Fruit fly (Drosophila melanogaster) whole organism, prepupa: ENCODE results near the gene Blos2.

Experiments used
- Blimp-1 ChIP-seq: fragments of 200-800 bp; sonication (Bioruptor generic); optimal IDR thresholded peaks from 3 replicates; lab custom pipeline; 2017; ENCODE audit warnings: missing biosample characterization, missing genetic modification characterization, mild to moderate bottlenecking, moderate library complexity, missing genetic modification reagents
- CG10631 ChIP-seq: fragments of 200-800 bp; sonication (Bioruptor generic); optimal IDR thresholded peaks from 2 replicates; lab custom pipeline; 2016; ENCODE audit warnings: missing biosample characterization, missing genetic modification characterization
- CG11294 ChIP-seq: fragments of 200-800 bp; sonication (Bioruptor generic); IDR thresholded peaks from 2 replicates; pipeline ENCODE4 v1.3.6; 2022; ENCODE audit warnings: missing biosample characterization, missing genetic modification characterization
- CG11902 ChIP-seq: fragments of 200-800 bp; sonication (Bioruptor generic); optimal IDR thresholded peaks from 3 replicates; lab custom pipeline; 2016; ENCODE audit warnings: missing biosample characterization, missing genetic modification characterization
- CG15336 ChIP-seq: fragments of 200-800 bp; sonication (Bioruptor generic); IDR thresholded peaks from 2 replicates; pipeline ENCODE4 v1.3.6; 2022; ENCODE audit warnings: missing biosample characterization, missing genetic modification characterization
- CG1621 ChIP-seq: fragments of 200-800 bp; sonication (Bioruptor generic); optimal IDR thresholded peaks from 3 replicates; lab custom pipeline; 2018; ENCODE audit warnings: missing biosample characterization, mild to moderate bottlenecking, missing genetic modification characterization
- CG3032 ChIP-seq: fragments of 200-800 bp; optimal IDR thresholded peaks from 2 replicates; lab custom pipeline; 2019; ENCODE audit warnings: missing biosample characterization, mild to moderate bottlenecking, missing genetic modification characterization, moderate library complexity
- CG32006 ChIP-seq: fragments of 200-800 bp; sonication (Bioruptor generic); optimal IDR thresholded peaks from 3 replicates; lab custom pipeline; 2017; ENCODE audit warnings: missing biosample characterization, mild to moderate bottlenecking, missing genetic modification characterization
- CG34406 ChIP-seq: fragments of 200-800 bp; sonication (Bioruptor generic); optimal IDR thresholded peaks from 3 replicates; lab custom pipeline; 2016; ENCODE audit warnings: missing biosample characterization, missing genetic modification characterization
- CG3919 ChIP-seq: fragments of 200-800 bp; sonication (Bioruptor generic); optimal IDR thresholded peaks from 3 replicates; lab custom pipeline; 2016; ENCODE audit warnings: missing biosample characterization, missing genetic modification characterization
- CG4318 ChIP-seq: fragments of 200-800 bp; sonication (Bioruptor generic); optimal IDR thresholded peaks from 3 replicates; lab custom pipeline; 2017; ENCODE audit warnings: missing biosample characterization, mild to moderate bottlenecking, missing genetic modification characterization
- CG6163 ChIP-seq: fragments of 200-800 bp; sonication (Bioruptor generic); IDR thresholded peaks from 3 replicates; pipeline ENCODE4 v1.3.6; 2022; ENCODE audit warnings: missing biosample characterization, missing genetic modification characterization
- CG6276 ChIP-seq: fragments of 200-800 bp; sonication (Bioruptor generic); optimal IDR thresholded peaks from 2 replicates; lab custom pipeline; 2017; ENCODE audit warnings: missing biosample characterization, mild to moderate bottlenecking, missing genetic modification characterization
- CG6792 ChIP-seq: fragments of 200-800 bp; sonication (Bioruptor generic); optimal IDR thresholded peaks from 3 replicates; lab custom pipeline; 2016; ENCODE audit warnings: missing biosample characterization, missing genetic modification characterization
- CG6808 ChIP-seq: fragments of 200-800 bp; sonication (Bioruptor generic); optimal IDR thresholded peaks from 3 replicates; lab custom pipeline; 2017; ENCODE audit warnings: missing biosample characterization, missing genetic modification characterization, mild to moderate bottlenecking, moderate library complexity, missing genetic modification reagents
- CG6854 ChIP-seq: fragments of 200-800 bp; sonication (Bioruptor generic); optimal IDR thresholded peaks from 2 replicates; lab custom pipeline; 2017; ENCODE audit warnings: missing biosample characterization, mild to moderate bottlenecking, missing genetic modification characterization
- CG8119 ChIP-seq: fragments of 200-800 bp; sonication (Bioruptor generic); IDR thresholded peaks from 3 replicates; pipeline ENCODE4 v1.3.6; 2022; ENCODE audit warnings: missing biosample characterization, missing genetic modification characterization
- CG8632 ChIP-seq: fragments of 200-800 bp; sonication (Bioruptor generic); optimal IDR thresholded peaks from 3 replicates; lab custom pipeline; 2016; ENCODE audit warnings: missing biosample characterization, missing genetic modification characterization
- Eip75B ChIP-seq: fragments of 200-800 bp; sonication (Bioruptor generic); optimal IDR thresholded peaks from 3 replicates; lab custom pipeline; 2016; ENCODE audit warnings: missing biosample characterization, missing genetic modification characterization
- Eip78C ChIP-seq: fragments of 200-800 bp; sonication (Bioruptor generic); peaks from one replicate; lab custom pipeline; 2016; ENCODE audit warnings: missing biosample characterization, missing genetic modification characterization
- Eip93F ChIP-seq: fragments of 200-800 bp; sonication (Bioruptor generic); optimal IDR thresholded peaks from 2 replicates; lab custom pipeline; 2016; ENCODE audit warnings: missing biosample characterization, mild to moderate bottlenecking, missing genetic modification characterization
- Ets96B ChIP-seq: fragments of 200-800 bp; optimal IDR thresholded peaks from 2 replicates; lab custom pipeline; 2019; ENCODE audit warnings: missing biosample characterization, mild to moderate bottlenecking, missing genetic modification characterization, moderate library complexity
- Gug ChIP-seq: fragments of 200-800 bp; sonication (Bioruptor generic); IDR thresholded peaks from 2 replicates; pipeline ENCODE4 v1.3.6; 2022; ENCODE audit warnings: missing biosample characterization, missing genetic modification characterization
- Hr39 ChIP-seq: fragments of 200-800 bp; sonication (Bioruptor generic); optimal IDR thresholded peaks from 2 replicates; lab custom pipeline; 2016; ENCODE audit warnings: missing biosample characterization, missing genetic modification characterization
- Hr4 ChIP-seq: fragments of 200-800 bp; sonication (Bioruptor generic); optimal IDR thresholded peaks from 3 replicates; lab custom pipeline; 2016; ENCODE audit warnings: missing biosample characterization, missing genetic modification characterization
- Lpt ChIP-seq: fragments of 200-800 bp; sonication (Bioruptor generic); optimal IDR thresholded peaks from 3 replicates; lab custom pipeline; 2016; ENCODE audit warnings: missing biosample characterization, missing genetic modification characterization
- OdsH ChIP-seq: fragments of 200-800 bp; sonication (Bioruptor generic); optimal IDR thresholded peaks from 3 replicates; lab custom pipeline; 2016; ENCODE audit warnings: missing biosample characterization, missing genetic modification characterization
- Smox ChIP-seq: fragments of 200-800 bp; sonication (Bioruptor generic); optimal IDR thresholded peaks from 3 replicates; lab custom pipeline; 2016; ENCODE audit warnings: missing biosample characterization, missing genetic modification characterization
- Sox102F ChIP-seq: fragments of 200-800 bp; sonication (Bioruptor generic); optimal IDR thresholded peaks from 2 replicates; lab custom pipeline; 2016; ENCODE audit warnings: missing biosample characterization, mild to moderate bottlenecking, missing genetic modification characterization
- Sox14 ChIP-seq: fragments of 200-800 bp; sonication (Bioruptor generic); optimal IDR thresholded peaks from 3 replicates; lab custom pipeline; 2016; ENCODE audit warnings: missing biosample characterization, missing genetic modification characterization
- Sox15 ChIP-seq: fragments of 200-800 bp; sonication (Bioruptor generic); optimal IDR thresholded peaks from 3 replicates; lab custom pipeline; 2016; ENCODE audit warnings: missing biosample characterization, missing genetic modification characterization
- achi ChIP-seq: fragments of 200-800 bp; sonication (Bioruptor generic); optimal IDR thresholded peaks from 3 replicates; lab custom pipeline; 2016; ENCODE audit warnings: missing biosample characterization, missing genetic modification characterization
- acj6 ChIP-seq: fragments of 200-800 bp; sonication (Bioruptor generic); optimal IDR thresholded peaks from 3 replicates; lab custom pipeline; 2016; ENCODE audit warnings: missing biosample characterization, missing genetic modification characterization
- cyc ChIP-seq: fragments of 200-800 bp; sonication (Bioruptor generic); optimal IDR thresholded peaks from 3 replicates; lab custom pipeline; 2016; ENCODE audit warnings: missing biosample characterization, missing genetic modification characterization
- dac ChIP-seq: fragments of 200-800 bp; sonication (Bioruptor generic); optimal IDR thresholded peaks from 2 replicates; lab custom pipeline; 2017; ENCODE audit warnings: missing biosample characterization, mild to moderate bottlenecking, missing genetic modification characterization
- dsx ChIP-seq: fragments of 200-800 bp; optimal IDR thresholded peaks from 3 replicates; lab custom pipeline; 2019; ENCODE audit warnings: missing biosample characterization, mild to moderate bottlenecking, missing genetic modification characterization, moderate library complexity; ENCODE audit not compliant: poor library complexity, severe bottlenecking
- eg ChIP-seq: fragments of 200-800 bp; sonication (Bioruptor generic); IDR thresholded peaks from 3 replicates; pipeline ENCODE4 v1.3.6; 2022; ENCODE audit warnings: missing biosample characterization, missing genetic modification characterization
- esn ChIP-seq: fragments of 200-800 bp; sonication (Bioruptor generic); optimal IDR thresholded peaks from 2 replicates; lab custom pipeline; 2016; ENCODE audit warnings: missing biosample characterization, mild to moderate bottlenecking, missing genetic modification characterization, moderate library complexity
- fkh ChIP-seq: fragments of 200-800 bp; sonication (Bioruptor generic); optimal IDR thresholded peaks from 3 replicates; lab custom pipeline; 2017; ENCODE audit warnings: missing biosample characterization, mild to moderate bottlenecking, missing genetic modification characterization, moderate library complexity
- lz ChIP-seq: fragments of 200-800 bp; sonication (Bioruptor generic); optimal IDR thresholded peaks from 3 replicates; lab custom pipeline; 2016; ENCODE audit warnings: missing biosample characterization, missing genetic modification characterization
- net ChIP-seq: fragments of 200-800 bp; sonication (Bioruptor generic); optimal IDR thresholded peaks from 3 replicates; lab custom pipeline; 2016; ENCODE audit warnings: missing biosample characterization, missing genetic modification characterization
- pdm3 ChIP-seq: fragments of 200-800 bp; sonication (Bioruptor generic); optimal IDR thresholded peaks from 3 replicates; lab custom pipeline; 2016; ENCODE audit warnings: missing biosample characterization, missing genetic modification characterization
- salr ChIP-seq, 2 experiments: fragments of 200-800 bp; sonication (Bioruptor generic); optimal IDR thresholded peaks; 3 replicates each; lab custom pipeline; 2016 to 2018; ENCODE audit warnings: missing biosample characterization in 2 of 2, missing genetic modification characterization in 2 of 2, mild to moderate bottlenecking in 1 of 2
- spab ChIP-seq: fragments of 200-800 bp; sonication (Bioruptor generic); optimal IDR thresholded peaks from 2 replicates; lab custom pipeline; 2017; ENCODE audit warnings: missing biosample characterization, mild to moderate bottlenecking, missing genetic modification characterization, missing genetic modification reagents
- ss ChIP-seq, 2 experiments: fragments of 200-800 bp; sonication (Bioruptor generic); optimal IDR thresholded peaks; 2 replicates in 1 of 2; 3 replicates in 1 of 2; lab custom pipeline; 2017 to 2018; ENCODE audit warnings: mild to moderate bottlenecking in 2 of 2, missing biosample characterization in 2 of 2, missing genetic modification characterization in 2 of 2, moderate library complexity in 1 of 2
- topi ChIP-seq: fragments of 200-800 bp; sonication (Bioruptor generic); optimal IDR thresholded peaks from 3 replicates; lab custom pipeline; 2016; ENCODE audit warnings: missing biosample characterization, missing genetic modification characterization

Gene Blos2

dm6 chr3L:11096195-11096908 lies 35.0 kb downstream of the Blos2 start, which contains the start of the genes CG46439, Iyd and CG33947 (continued):
- TF ChIP-seq CG15336 (GFP tag; lab: Robert Waterston, UW) (peak; percentile 80), net (GFP tag; lab: Kevin White, UChicago) (peak; percentile 30), Sox102F (GFP tag; lab: Kevin White, UChicago) (peak; percentile 46), Ets96B (peak; percentile 65), pdm3 (GFP tag; lab: Kevin White, UChicago) (peak; percentile 36), cyc (GFP tag; lab: Kevin White, UChicago) (no peak), Eip75B (GFP tag; lab: Kevin White, UChicago) (peak; percentile 67), CG11294 (no peak; the same call in 1 of the 2 replicates), lz (GFP tag; lab: Kevin White, UChicago) (peak; percentile 24), CG3032 (peak; percentile 62), Gug (GFP tag; lab: Robert Waterston, UW) (peak; percentile 55; the same call in 1 of the 2 replicates), CG8632 (no peak), CG32006 (peak; percentile 55), Lpt (GFP tag; lab: Kevin White, UChicago) (peak; percentile 69), CG8119 (GFP tag; lab: Robert Waterston, UW) (peak; percentile 84; the same call in 2 of the 3 replicates), topi (GFP tag; lab: Kevin White, UChicago) (peak; percentile 51), Eip78C (peak; percentile 83), eg (GFP tag; lab: Robert Waterston, UW) (peak; percentile 90), esn (GFP tag; lab: Kevin White, UChicago) (peak; percentile 53), CG4318 (GFP tag; lab: Kevin White, UChicago) (no peak), acj6 (GFP tag; lab: Kevin White, UChicago) (peak; percentile 22), CG11902 (no peak), Sox15 (GFP tag; lab: Kevin White, UChicago) (no peak), OdsH (GFP tag; lab: Kevin White, UChicago) (peak; percentile 30), CG6792 (GFP tag; lab: Kevin White, UChicago) (peak; percentile 46), CG34406 (peak; percentile 46), Blimp-1 (GFP tag; lab: Kevin White, UChicago) (peak; percentile 28), ss (GFP tag; optimal IDR thresholded peaks at IDR 0.05; lab: Kevin White, UChicago) (peak; percentile 61 to 77), achi (peak; percentile 27), dac (GFP tag; lab: Kevin White, UChicago) (peak; percentile 18)
- TF ChIP-seq, all 60 proteins: peak for 45

dm6 chr3L:11097982-11098663 lies 36.8 kb downstream of the Blos2 start, which contains the start of the genes Irbp18 and APP-BP1:
Gene Irbp18, minus strand, starts transcription at chr3L:11098186.
Gene APP-BP1, plus strand, starts transcription at chr3L:11098412.
- TF ChIP-seq dsx (peak; percentile 87), CG6163 (GFP tag; lab: Robert Waterston, UW) (peak; percentile 89), CG6792 (GFP tag; lab: Kevin White, UChicago) (peak; percentile 93), pdm3 (GFP tag; lab: Kevin White, UChicago) (peak; percentile 97), CG6276 (peak; percentile 87), salr (GFP tag; optimal IDR thresholded peaks at IDR 0.05; lab: Kevin White, UChicago) (peak; percentile 87 to 96), CG6808 (GFP tag; lab: Kevin White, UChicago) (peak; percentile 87), CG11902 (peak; percentile 92), CG6854 (GFP tag; lab: Kevin White, UChicago) (peak; percentile 83), CG32006 (peak; percentile 97), Sox102F (GFP tag; lab: Kevin White, UChicago) (peak; percentile 97), CG1621 (tag; lab: Kevin White, UChicago) (peak; percentile 88), Hr39 (GFP tag; lab: Kevin White, UChicago) (peak; percentile 96), Sox14 (peak; percentile 97), CG11294 (peak; percentile 77), CG34406 (peak; percentile 95), Eip93F (GFP tag; lab: Kevin White, UChicago) (peak; percentile 92), fkh (GFP tag; lab: Kevin White, UChicago) (peak; percentile 84), Lpt (GFP tag; lab: Kevin White, UChicago) (peak; percentile 92), CG8119 (GFP tag; lab: Robert Waterston, UW) (peak; percentile 90), Smox (GFP tag; lab: Kevin White, UChicago) (peak; percentile 96), CG10631 (GFP tag; lab: Kevin White, UChicago) (peak; percentile 95), topi (GFP tag; lab: Kevin White, UChicago) (peak; percentile 97), spab (GFP tag; lab: Kevin White, UChicago) (peak; percentile 82), CG3919 (peak; percentile 95), Hr4 (GFP tag; lab: Kevin White, UChicago) (peak; percentile 97), cyc (GFP tag; lab: Kevin White, UChicago) (peak; percentile 96), CG4318 (GFP tag; lab: Kevin White, UChicago) (peak; percentile 93)
